Worm (Caenorhabditis elegans) whole organism, midembryonic: ENCODE data around the gene blos-1.

ENCODE experiments used
- flt-1 ChIP-seq: fragments of 200-800 bp; sonication (Bioruptor generic); IDR thresholded peaks from 2 replicates; pipeline ENCODE4 v1.3.6; 2022; ENCODE audit warnings: missing genetic modification characterization, missing compliant biosample characterization
- klf-2 ChIP-seq: fragments of 200-800 bp; sonication (Bioruptor generic); conservative IDR thresholded peaks from 2 replicates; pipeline ENCODE4 v1.3.6; 2022; ENCODE audit warnings: missing genetic modification reagents, missing genetic modification characterization, missing compliant biosample characterization
- med-1 ChIP-seq: sonication (generic microtip); optimal IDR thresholded peaks from 2 replicates; lab custom pipeline; 2017; ENCODE audit warnings: missing genetic modification characterization, mild to moderate bottlenecking, missing compliant biosample characterization, antibody characterized with exemption, missing genetic modification reagents; ENCODE audit not compliant: insufficient read depth
- ref-1 ChIP-seq: fragments of 200-800 bp; sonication (Bioruptor generic); conservative IDR thresholded peaks from 2 replicates; pipeline ENCODE4 v1.3.6; 2022; ENCODE audit warnings: missing genetic modification reagents, missing genetic modification characterization, missing compliant biosample characterization
- tab-1 ChIP-seq: fragments of 200-800 bp; sonication (Bioruptor generic); IDR thresholded peaks from 2 replicates; pipeline ENCODE4 v1.3.6; 2022; ENCODE audit warnings: missing genetic modification characterization, missing compliant biosample characterization
- ztf-29 ChIP-seq: fragments of 200-800 bp; sonication (Bioruptor generic); IDR thresholded peaks from 2 replicates; pipeline ENCODE4 v1.3.6; 2022; ENCODE audit warnings: missing genetic modification reagents, missing genetic modification characterization, missing compliant biosample characterization

- TF ChIP-seq ref-1 (GFP tag; lab: Robert Waterston, UW) = no peak
- TF ChIP-seq klf-2 (GFP tag; lab: Robert Waterston, UW) = no peak
- no peak for TF ChIP-seq med-1
- no peak for TF ChIP-seq flt-1 (GFP tag; lab: Robert Waterston, UW)
- no peak for TF ChIP-seq tab-1 (GFP tag; lab: Robert Waterston, UW)
- TF ChIP-seq ztf-29 (GFP tag; lab: Robert Waterston, UW) = no peak
Measured at ce11 chrIII:10188912-10189311, 22.8 kb downstream of the blos-1 start, which contains the start of gene epac-1.
